Fruit fly (Drosophila melanogaster): ENCODE data around the gene RpS21.

Gene RpS21

dm6 chr2L:2873729-2874127, 17.9 kb downstream of the RpS21 start:
- TF ChIP-seq Mnt (GFP tag; optimal IDR thresholded peaks at IDR 0.05) (peak; percentile 83), kay (GFP tag; ENCODE audit: borderline replicate concordance) (peak; percentile 46), pad (GFP tag; optimal IDR thresholded peaks at IDR 0.05) (no peak), CG5204 (GFP tag; optimal IDR thresholded peaks at IDR 0.05) (no peak)

- TF ChIP-seq CG33017 (tag; optimal IDR thresholded peaks at IDR 0.05) (peak; percentile 20), CG11617 (GFP tag; optimal IDR thresholded peaks at IDR 0.05) (no peak), pad (GFP tag; optimal IDR thresholded peaks at IDR 0.05) (no peak), CG7101 (tag; optimal IDR thresholded peaks at IDR 0.05) (no peak), cnc (optimal IDR thresholded peaks at IDR 0.05) (no peak)
These were observed 18.3 kb downstream of the RpS21 start, which contains the start of gene Ifrd1 for dm6 chr2L:2874185-2874541. Ifrd1 (minus strand) TSS chr2L:2874489.

DNA sequence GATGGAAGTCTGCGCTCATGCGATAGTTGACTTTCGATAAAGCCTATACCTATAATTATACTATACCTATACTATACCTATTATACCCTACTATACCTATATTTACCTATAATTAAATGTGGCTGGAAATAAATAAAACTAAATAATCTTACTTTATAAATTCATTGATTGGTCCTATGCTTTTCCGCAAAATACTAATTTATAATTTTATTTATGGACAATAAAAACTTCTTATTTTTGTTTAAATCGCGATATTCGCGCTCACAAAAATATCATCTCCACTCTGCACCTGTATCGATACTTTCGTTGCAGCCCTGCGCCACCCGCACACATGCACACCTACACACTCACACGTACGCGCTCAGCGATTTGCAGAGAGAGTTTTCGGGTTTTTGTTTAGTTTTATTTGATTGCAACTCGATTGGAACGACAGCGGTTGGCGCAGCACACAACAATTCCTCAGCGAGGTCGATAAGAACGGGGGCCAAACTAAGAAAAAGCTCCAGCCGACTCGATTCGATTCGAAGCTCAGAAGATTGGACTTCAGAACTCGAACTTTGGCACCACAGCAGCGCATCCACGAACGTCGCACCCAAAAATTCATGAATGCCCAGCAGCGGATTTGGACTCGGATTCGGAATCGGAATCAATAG, 18.8 kb downstream of the RpS21 start, which contains the start of gene CG8814:
TSS of gene CG8814 (plus strand) at position 349 of the 653 bp plus-strand sequence.
- peak; percentile 63 for TF ChIP-seq cic (GFP tag; optimal IDR thresholded peaks at IDR 0.05)
- no peak for TF ChIP-seq CG14711 (tag; optimal IDR thresholded peaks at IDR 0.05)
- TF ChIP-seq cnc (optimal IDR thresholded peaks at IDR 0.05), result no peak
- no peak for TF ChIP-seq CG33017 (tag; optimal IDR thresholded peaks at IDR 0.05)
- TF ChIP-seq CG5204 (GFP tag; optimal IDR thresholded peaks at IDR 0.05), result no peak
- peak; percentile 88 for TF ChIP-seq toe (GFP tag; optimal IDR thresholded peaks at IDR 0.05)
- TF ChIP-seq Clk (GFP tag; optimal IDR thresholded peaks at IDR 0.05), result peak; percentile 48
- peak; percentile 84 for TF ChIP-seq CG11617 (GFP tag; optimal IDR thresholded peaks at IDR 0.05)
- peak; percentile 13 for TF ChIP-seq bab1 (GFP tag; optimal IDR thresholded peaks at IDR 0.05)
- TF ChIP-seq CG7045 (GFP tag; optimal IDR thresholded peaks at IDR 0.05), result peak; percentile 47
- peak; percentile 68 for TF ChIP-seq Crg-1 (GFP tag; optimal IDR thresholded peaks at IDR 0.05)
- TF ChIP-seq CG1620 (GFP tag; optimal IDR thresholded peaks at IDR 0.05), result peak; percentile 73
- peak; percentile 95 for TF ChIP-seq kay (GFP tag; ENCODE audit: borderline replicate concordance)
- peak; percentile 58 for TF ChIP-seq pad (GFP tag; optimal IDR thresholded peaks at IDR 0.05)
- peak; percentile 37 for TF ChIP-seq Mnt (GFP tag; optimal IDR thresholded peaks at IDR 0.05)
- TF ChIP-seq Hr96 (GFP tag; optimal IDR thresholded peaks at IDR 0.05), result peak; percentile 63
- peak; percentile 94 for TF ChIP-seq CG12768 (GFP tag; optimal IDR thresholded peaks at IDR 0.05)
- TF ChIP-seq ovo (GFP tag; optimal IDR thresholded peaks at IDR 0.05), result peak; percentile 70
- peak; percentile 63 for TF ChIP-seq tj (GFP tag; optimal IDR thresholded peaks at IDR 0.05)
- TF ChIP-seq CG7101 (tag; optimal IDR thresholded peaks at IDR 0.05), result peak; percentile 62

DNA sequence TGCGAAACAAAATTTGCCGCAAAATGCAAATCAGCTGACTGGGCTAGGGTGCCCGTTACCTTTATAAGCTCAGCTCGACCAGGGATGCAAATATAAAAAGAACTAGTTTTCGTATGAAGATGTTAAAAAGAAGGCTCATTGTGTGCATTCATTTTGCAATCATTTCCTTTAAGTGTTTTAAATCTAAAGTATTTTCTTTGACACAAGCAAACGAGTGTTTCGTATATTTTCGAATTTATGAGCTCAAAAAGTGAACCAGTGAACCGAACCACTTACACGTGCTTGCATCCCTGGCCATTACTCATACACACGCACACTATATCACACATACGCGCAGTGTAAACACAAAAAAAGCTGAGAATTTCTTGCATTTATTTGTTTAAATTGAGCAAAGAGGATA, 22.3 kb downstream of the RpS21 start, which contains the start of the genes Prx6a and Sbat:
TSS of gene Prx6a (minus strand) at position 45 of the 400 bp plus-strand sequence.
TSS of gene Sbat (plus strand) at position 157 of the 400 bp plus-strand sequence.
- peak; percentile 70 for TF ChIP-seq CG14711 (tag; optimal IDR thresholded peaks at IDR 0.05)
- TF ChIP-seq CG7045 (GFP tag; optimal IDR thresholded peaks at IDR 0.05), result peak; percentile 69
- TF ChIP-seq pad (GFP tag; optimal IDR thresholded peaks at IDR 0.05), result peak; percentile 62
- peak; percentile 37 for TF ChIP-seq kay (GFP tag; ENCODE audit: borderline replicate concordance)
- TF ChIP-seq Hr96 (GFP tag; optimal IDR thresholded peaks at IDR 0.05), result peak; percentile 89
- peak; percentile 77 for TF ChIP-seq Mnt (GFP tag; optimal IDR thresholded peaks at IDR 0.05)
- TF ChIP-seq CG5204 (GFP tag; optimal IDR thresholded peaks at IDR 0.05), result no peak
- TF ChIP-seq bab1 (GFP tag; optimal IDR thresholded peaks at IDR 0.05), result peak; percentile 89
- TF ChIP-seq cic (GFP tag; optimal IDR thresholded peaks at IDR 0.05), result peak; percentile 5
- peak; percentile 77 for TF ChIP-seq CG12768 (GFP tag; optimal IDR thresholded peaks at IDR 0.05)
- TF ChIP-seq Clk (GFP tag; optimal IDR thresholded peaks at IDR 0.05), result peak; percentile 65
- TF ChIP-seq CG1620 (GFP tag; optimal IDR thresholded peaks at IDR 0.05), result peak; percentile 76
- peak; percentile 80 for TF ChIP-seq CG33017 (tag; optimal IDR thresholded peaks at IDR 0.05)
- no peak for TF ChIP-seq cnc (optimal IDR thresholded peaks at IDR 0.05)
- peak; percentile 48 for TF ChIP-seq tj (GFP tag; optimal IDR thresholded peaks at IDR 0.05)
- peak; percentile 90 for TF ChIP-seq toe (GFP tag; optimal IDR thresholded peaks at IDR 0.05)
- peak; percentile 50 for TF ChIP-seq ovo (GFP tag; optimal IDR thresholded peaks at IDR 0.05)
- peak; percentile 68 for TF ChIP-seq CG11617 (GFP tag; optimal IDR thresholded peaks at IDR 0.05)
- peak; percentile 81 for TF ChIP-seq CG7101 (tag; optimal IDR thresholded peaks at IDR 0.05)
- peak; percentile 65 for TF ChIP-seq Crg-1 (GFP tag; optimal IDR thresholded peaks at IDR 0.05)

DNA sequence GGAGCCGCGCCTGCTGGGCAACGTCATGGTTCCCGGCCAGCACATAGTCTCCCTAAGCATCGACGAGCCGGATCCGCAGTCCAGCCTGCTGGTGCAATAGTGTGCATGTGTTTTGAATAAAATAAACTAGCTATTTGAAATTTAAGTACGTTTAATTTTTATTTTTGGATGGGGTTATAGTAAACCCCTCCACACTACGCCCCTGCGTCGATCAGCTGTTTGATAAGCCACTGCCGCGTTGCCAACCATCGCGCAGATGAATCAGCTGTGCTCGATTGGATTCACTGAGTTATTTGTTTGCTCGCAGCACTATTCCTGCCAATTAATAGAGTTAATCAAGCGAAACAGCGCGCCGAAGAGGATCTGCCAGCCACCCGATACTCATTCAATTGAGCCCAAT, 23.0 kb downstream of the RpS21 start, which contains the start of gene RabGGTb:
TSS of gene RabGGTb (plus strand) at position 254 of the 400 bp plus-strand sequence.
- TF ChIP-seq Crg-1 (GFP tag; optimal IDR thresholded peaks at IDR 0.05) (peak; percentile 25), ovo (GFP tag; optimal IDR thresholded peaks at IDR 0.05) (no peak), cic (GFP tag; optimal IDR thresholded peaks at IDR 0.05) (peak; percentile 53), CG7045 (GFP tag; optimal IDR thresholded peaks at IDR 0.05) (peak; percentile 44), Mnt (GFP tag; optimal IDR thresholded peaks at IDR 0.05) (peak; percentile 55), Clk (GFP tag; optimal IDR thresholded peaks at IDR 0.05) (peak; percentile 46), toe (GFP tag; optimal IDR thresholded peaks at IDR 0.05) (peak; percentile 28), tj (GFP tag; optimal IDR thresholded peaks at IDR 0.05) (peak; percentile 11), CG1620 (GFP tag; optimal IDR thresholded peaks at IDR 0.05) (peak; percentile 48), CG5204 (GFP tag; optimal IDR thresholded peaks at IDR 0.05) (no peak), pad (GFP tag; optimal IDR thresholded peaks at IDR 0.05) (peak; percentile 4), CG11617 (GFP tag; optimal IDR thresholded peaks at IDR 0.05) (peak; percentile 22), CG12768 (GFP tag; optimal IDR thresholded peaks at IDR 0.05) (peak; percentile 59), bab1 (GFP tag; optimal IDR thresholded peaks at IDR 0.05) (peak; percentile 75), Hr96 (GFP tag; optimal IDR thresholded peaks at IDR 0.05) (peak; percentile 27), CG33017 (tag; optimal IDR thresholded peaks at IDR 0.05) (peak; percentile 46), CG14711 (tag; optimal IDR thresholded peaks at IDR 0.05) (no peak), cnc (optimal IDR thresholded peaks at IDR 0.05) (no peak), CG7101 (tag; optimal IDR thresholded peaks at IDR 0.05) (peak; percentile 51), kay (GFP tag; ENCODE audit: borderline replicate concordance) (no peak)

Data from whole organism, adult.